Worm (Caenorhabditis elegans) whole organism, early embryonic: ENCODE results near the gene hpl-2.

ENCODE experiments used
- B0310.2 ChIP-seq: sonication (generic microtip); optimal IDR thresholded peaks from 2 replicates; lab custom pipeline; 2016; ENCODE audit warnings: mild to moderate bottlenecking, missing genetic modification characterization, missing compliant biosample characterization
- aly-1 ChIP-seq: sonication (generic microtip); optimal IDR thresholded peaks from 2 replicates; lab custom pipeline; 2016; ENCODE audit warnings: missing genetic modification characterization, missing compliant biosample characterization
- ama-1 ChIP-seq: fragments of 150-350 bp; optimal IDR thresholded peaks from 2 replicates; lab custom pipeline; 2014
- ceh-13 ChIP-seq: fragments of 200-800 bp; sonication (Bioruptor generic); optimal IDR thresholded peaks from 2 replicates; lab custom pipeline; 2018; ENCODE audit warnings: mild to moderate bottlenecking, missing genetic modification characterization, missing compliant biosample characterization
- flt-1 ChIP-seq: fragments of 200-800 bp; sonication (Bioruptor generic); IDR thresholded peaks from 2 replicates; pipeline ENCODE4 v1.3.6; 2022; ENCODE audit warnings: missing genetic modification characterization, missing compliant biosample characterization
- hmbx-1 ChIP-seq: sonication (generic microtip); optimal IDR thresholded peaks from 2 replicates; lab custom pipeline; 2016; ENCODE audit warnings: mild to moderate bottlenecking, missing genetic modification characterization, missing compliant biosample characterization
- hmg-4 ChIP-seq: fragments of 200-800 bp; sonication (Bioruptor generic); optimal IDR thresholded peaks from 2 replicates; lab custom pipeline; 2018; ENCODE audit warnings: mild to moderate bottlenecking, missing genetic modification characterization, missing compliant biosample characterization
- pes-1 ChIP-seq: fragments of 200-800 bp; sonication (Bioruptor generic); IDR thresholded peaks from 2 replicates; pipeline ENCODE4 v1.3.6; 2022; ENCODE audit warnings: missing genetic modification reagents, missing genetic modification characterization, missing compliant biosample characterization
- scrt-1 ChIP-seq: fragments of 200-800 bp; sonication (Bioruptor generic); IDR thresholded peaks from 2 replicates; pipeline ENCODE4 v1.3.6; 2022; ENCODE audit warnings: missing genetic modification characterization, missing compliant biosample characterization
- sea-1 ChIP-seq: fragments of 200-800 bp; sonication (Bioruptor generic); conservative IDR thresholded peaks from 2 replicates; pipeline ENCODE4 v1.3.6; 2022; ENCODE audit warnings: missing genetic modification characterization, missing compliant biosample characterization
- tbx-37 ChIP-seq: fragments of 200-800 bp; sonication (Bioruptor generic); conservative IDR thresholded peaks from 2 replicates; pipeline ENCODE4 v1.3.6; 2022; ENCODE audit warnings: missing genetic modification reagents, missing genetic modification characterization, missing compliant biosample characterization
- tra-4 ChIP-seq: sonication (generic microtip); optimal IDR thresholded peaks from 2 replicates; lab custom pipeline; 2017; ENCODE audit warnings: missing genetic modification characterization, missing compliant biosample characterization

- no peak for TF ChIP-seq tra-4
- no peak for TF ChIP-seq aly-1 (tag; lab: Kevin White, UChicago)
- TF ChIP-seq flt-1, result no peak
- no peak for TF ChIP-seq scrt-1
- no peak for TF ChIP-seq ceh-13 (GFP tag; lab: Kevin White, UChicago)
- TF ChIP-seq pes-1 (GFP tag; lab: Robert Waterston, UW), result no peak
- TF ChIP-seq ama-1 (lab: Kevin White, UChicago), result no peak
- no peak for TF ChIP-seq hmbx-1 (tag; lab: Kevin White, UChicago)
- TF ChIP-seq sea-1 (GFP tag; lab: Robert Waterston, UW), result no peak
- no peak for TF ChIP-seq hmg-4 (GFP tag; lab: Kevin White, UChicago)
- TF ChIP-seq B0310.2 (tag; lab: Kevin White, UChicago), result no peak
- no peak for TF ChIP-seq tbx-37 (GFP tag; lab: Robert Waterston, UW)
Observed at ce11 chrIII:10714541-10714940, 40.8 kb downstream of the hpl-2 start.
